Worm (Caenorhabditis elegans) whole organism, early embryonic: Measurements from ENCODE around the gene F22E5.6.
"Not testable (repeated sequence)": the region's sequence is repeated elsewhere in the genome, so short reads cannot be mapped to it uniquely, and the experiment has no call there.

ENCODE experiments used
- aly-1 ChIP-seq: sonication (generic microtip); optimal IDR thresholded peaks from 2 replicates; lab custom pipeline; 2016; ENCODE audit warnings: missing genetic modification characterization, missing compliant biosample characterization
- ama-1 ChIP-seq: fragments of 150-350 bp; optimal IDR thresholded peaks from 2 replicates; lab custom pipeline; 2014
- ceh-36 ChIP-seq: sonication (generic microtip); optimal IDR thresholded peaks from 2 replicates; lab custom pipeline; 2016; ENCODE audit warnings: missing genetic modification characterization, inconsistent platforms, missing compliant biosample characterization
- ets-7 ChIP-seq: sonication (generic microtip); optimal IDR thresholded peaks from 2 replicates; lab custom pipeline; 2016; ENCODE audit warnings: missing genotype, missing genetic modification characterization, missing compliant biosample characterization
- hmbx-1 ChIP-seq: sonication (generic microtip); optimal IDR thresholded peaks from 2 replicates; lab custom pipeline; 2016; ENCODE audit warnings: mild to moderate bottlenecking, missing genetic modification characterization, missing compliant biosample characterization
- pes-1 ChIP-seq: fragments of 200-800 bp; sonication (Bioruptor generic); IDR thresholded peaks from 2 replicates; pipeline ENCODE4 v1.3.6; 2022; ENCODE audit warnings: missing genetic modification reagents, missing genetic modification characterization, missing compliant biosample characterization
- scrt-1 ChIP-seq: fragments of 200-800 bp; sonication (Bioruptor generic); IDR thresholded peaks from 2 replicates; pipeline ENCODE4 v1.3.6; 2022; ENCODE audit warnings: missing genetic modification characterization, missing compliant biosample characterization

DNA sequence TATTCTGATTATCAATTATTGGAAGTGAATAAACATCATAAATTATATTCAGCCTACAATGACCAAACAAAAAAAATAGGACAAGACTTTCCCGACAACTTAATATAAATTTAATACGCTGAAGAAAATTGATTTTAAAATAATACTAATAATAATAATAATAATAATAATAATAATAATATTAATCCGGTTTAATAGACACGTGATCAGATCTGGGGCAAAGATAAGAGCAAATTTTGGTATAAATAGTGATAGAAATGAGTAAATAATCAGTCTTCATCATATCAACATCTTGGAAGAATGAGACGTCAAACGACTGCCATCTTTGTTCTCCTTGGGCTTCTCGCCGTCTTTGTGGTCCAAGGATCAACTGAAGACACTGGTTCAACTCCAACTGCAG, 30.5 kb upstream of the F22E5.6 start, which contains the start of gene msrp-6:
- not testable (repeated sequence) for TF ChIP-seq aly-1 (tag; lab: Kevin White, UChicago); ets-7 (tag; lab: Kevin White, UChicago); ama-1; ceh-36 (tag; lab: Kevin White, UChicago); scrt-1 (GFP tag; lab: Robert Waterston, UW); pes-1 (GFP tag; lab: Robert Waterston, UW); hmbx-1 (tag; lab: Kevin White, UChicago)
